Worm (Caenorhabditis elegans) whole organism, L2 larva: Measurements from ENCODE around the gene ZK353.4.
A peak's percentile ranks its signal among the peaks of the same experiment; 100 is the strongest.

Experiments used
- C34F6.9 ChIP-seq: fragments of 150-350 bp; optimal IDR thresholded peaks from 2 replicates; lab custom pipeline; 2014; ENCODE audit warnings: missing biosample characterization, missing genetic modification characterization
- F13H6.1 ChIP-seq: sonication (generic microtip); optimal IDR thresholded peaks from 2 replicates; lab custom pipeline; 2016; ENCODE audit warnings: missing genetic modification characterization, missing compliant biosample characterization
- R02D3.7 ChIP-seq: fragments of 150-350 bp; optimal IDR thresholded peaks from 2 replicates; lab custom pipeline; 2014; ENCODE audit warnings: missing biosample characterization, missing genetic modification characterization
- Y55F3AM.14 ChIP-seq: fragments of 200-800 bp; sonication (Bioruptor generic); optimal IDR thresholded peaks from 2 replicates; lab custom pipeline; 2018; ENCODE audit warnings: mild to moderate bottlenecking, missing genetic modification characterization, missing compliant biosample characterization
- ZK546.5 ChIP-seq: sonication (generic microtip); optimal IDR thresholded peaks from 2 replicates; lab custom pipeline; 2017; ENCODE audit warnings: missing biosample characterization, missing genetic modification characterization
- aly-2 ChIP-seq: fragments of 150-350 bp; optimal IDR thresholded peaks from 2 replicates; lab custom pipeline; 2014; ENCODE audit warnings: missing biosample characterization, missing genetic modification characterization
- ama-1 ChIP-seq: fragments of 150-350 bp; optimal IDR thresholded peaks from 2 replicates; lab custom pipeline; 2018; ENCODE audit warnings: inconsistent platforms
- blmp-1 ChIP-seq: sonication (generic microtip); optimal IDR thresholded peaks from 2 replicates; lab custom pipeline; 2017; ENCODE audit warnings: missing genetic modification characterization, mild to moderate bottlenecking, missing compliant biosample characterization, antibody characterized with exemption, moderate library complexity; ENCODE audit not compliant: insufficient read depth
- ceh-16 ChIP-seq: fragments of 150-350 bp; optimal IDR thresholded peaks from 2 replicates; lab custom pipeline; 2014; ENCODE audit warnings: missing biosample characterization, missing genetic modification characterization
- ceh-82 ChIP-seq: fragments of 150-350 bp; optimal IDR thresholded peaks from 2 replicates; lab custom pipeline; 2014; ENCODE audit warnings: missing biosample characterization, missing genetic modification characterization
- crh-2 ChIP-seq: sonication (generic microtip); optimal IDR thresholded peaks from 2 replicates; lab custom pipeline; 2017; ENCODE audit warnings: missing biosample characterization, missing genetic modification characterization
- dmd-4 ChIP-seq: sonication (generic microtip); optimal IDR thresholded peaks from 2 replicates; lab custom pipeline; 2017; ENCODE audit warnings: missing biosample characterization, missing genetic modification characterization
- egl-27 ChIP-seq: sonication (generic microtip); optimal IDR thresholded peaks from 3 replicates; lab custom pipeline; 2017; ENCODE audit warnings: missing biosample characterization, missing genetic modification reagents, missing genetic modification characterization
- elt-1 ChIP-seq: fragments of 150-350 bp; optimal IDR thresholded peaks from 2 replicates; lab custom pipeline; 2014; ENCODE audit warnings: missing biosample characterization, missing genetic modification characterization
- elt-3 ChIP-seq: sonication (generic microtip); optimal IDR thresholded peaks from 2 replicates; lab custom pipeline; 2017; ENCODE audit warnings: missing biosample characterization, missing genetic modification characterization
- fos-1 ChIP-seq: fragments of 150-350 bp; optimal IDR thresholded peaks from 2 replicates; lab custom pipeline; 2014; ENCODE audit warnings: missing biosample characterization, missing genetic modification characterization
- gmeb-1 ChIP-seq: fragments of 150-350 bp; optimal IDR thresholded peaks from 2 replicates; lab custom pipeline; 2014; ENCODE audit warnings: missing biosample characterization, missing genetic modification characterization
- lin-13 ChIP-seq: fragments of 150-350 bp; optimal IDR thresholded peaks from 2 replicates; lab custom pipeline; 2014; ENCODE audit warnings: missing biosample characterization, missing genetic modification reagents, missing genetic modification characterization
- lin-39 ChIP-seq: fragments of 150-350 bp; optimal IDR thresholded peaks from 2 replicates; lab custom pipeline; 2014; ENCODE audit warnings: missing biosample characterization, missing genetic modification reagents, missing genetic modification characterization
- lsy-2 ChIP-seq, 2 experiments: fragments of 150-350 bp in 1 of 2; sonication (generic microtip) in 1 of 2; optimal IDR thresholded peaks; 2 replicates each; lab custom pipeline; 2014 to 2017; ENCODE audit warnings: missing biosample characterization in 2 of 2, missing genetic modification characterization in 2 of 2
- mab-5 ChIP-seq: fragments of 150-350 bp; optimal IDR thresholded peaks from 2 replicates; lab custom pipeline; 2014; ENCODE audit warnings: missing biosample characterization, missing genetic modification characterization
- mbf-1 ChIP-seq: sonication (generic microtip); optimal IDR thresholded peaks from 2 replicates; lab custom pipeline; 2017; ENCODE audit warnings: missing biosample characterization, missing genetic modification characterization
- mdl-1 ChIP-seq, 2 experiments: fragments of 150-350 bp in 1 of 2; sonication (generic microtip) in 1 of 2; optimal IDR thresholded peaks; 2 replicates each; lab custom pipeline; 2017; ENCODE audit warnings: missing biosample characterization in 2 of 2, missing genetic modification characterization in 2 of 2
- nhr-10 ChIP-seq: sonication (generic microtip); optimal IDR thresholded peaks from 2 replicates; lab custom pipeline; 2017; ENCODE audit warnings: missing biosample characterization, missing genetic modification characterization
- nhr-11 ChIP-seq: fragments of 150-350 bp; optimal IDR thresholded peaks from 2 replicates; lab custom pipeline; 2014; ENCODE audit warnings: missing biosample characterization, missing genetic modification characterization
- nhr-12 ChIP-seq: fragments of 150-350 bp; optimal IDR thresholded peaks from 2 replicates; lab custom pipeline; 2014; ENCODE audit warnings: missing biosample characterization, missing genetic modification characterization
- nhr-129 ChIP-seq: fragments of 150-350 bp; optimal IDR thresholded peaks from 2 replicates; lab custom pipeline; 2014; ENCODE audit warnings: missing biosample characterization, missing genetic modification characterization
- nhr-21 ChIP-seq: fragments of 150-350 bp; optimal IDR thresholded peaks from 2 replicates; lab custom pipeline; 2014; ENCODE audit warnings: missing biosample characterization, missing genetic modification characterization
- nhr-25 ChIP-seq: fragments of 150-350 bp; sonication (generic microtip); optimal IDR thresholded peaks from 3 replicates; lab custom pipeline; 2014; ENCODE audit warnings: missing biosample characterization, missing genetic modification characterization
- nhr-6 ChIP-seq: fragments of 150-350 bp; optimal IDR thresholded peaks from 2 replicates; lab custom pipeline; 2014; ENCODE audit warnings: missing biosample characterization, missing genetic modification characterization
- nhr-77 ChIP-seq: fragments of 150-350 bp; optimal IDR thresholded peaks from 2 replicates; lab custom pipeline; 2014; ENCODE audit warnings: missing biosample characterization, missing genetic modification characterization
- peb-1 ChIP-seq: fragments of 150-350 bp; optimal IDR thresholded peaks from 2 replicates; lab custom pipeline; 2014; ENCODE audit warnings: missing biosample characterization, missing genetic modification characterization
- sem-4 ChIP-seq: fragments of 150-350 bp; optimal IDR thresholded peaks from 2 replicates; lab custom pipeline; 2014; ENCODE audit warnings: missing biosample characterization, missing genetic modification reagents, missing genetic modification characterization
- sma-3 ChIP-seq: sonication (generic microtip); optimal IDR thresholded peaks from 2 replicates; lab custom pipeline; 2016; ENCODE audit warnings: missing genetic modification reagents, missing genetic modification characterization, missing compliant biosample characterization
- sma-9 ChIP-seq, 2 experiments: fragments of 150-350 bp in 1 of 2; sonication (generic microtip) in 1 of 2; optimal IDR thresholded peaks; 2 replicates each; lab custom pipeline; 2014 to 2016; ENCODE audit warnings: missing genetic modification characterization in 2 of 2, mild to moderate bottlenecking in 1 of 2, missing biosample characterization in 1 of 2, missing compliant biosample characterization in 1 of 2, missing genetic modification reagents in 1 of 2, moderate library complexity in 1 of 2
- snpc-4 ChIP-seq: fragments of 150-350 bp; optimal IDR thresholded peaks from 2 replicates; lab custom pipeline; 2014; ENCODE audit warnings: missing biosample characterization, missing genetic modification characterization
- unc-39 ChIP-seq: fragments of 150-350 bp; optimal IDR thresholded peaks from 2 replicates; lab custom pipeline; 2014; ENCODE audit warnings: missing biosample characterization, missing genetic modification characterization
- unc-55 ChIP-seq: fragments of 150-350 bp; sonication (generic microtip); optimal IDR thresholded peaks from 3 replicates; lab custom pipeline; 2014; ENCODE audit warnings: missing biosample characterization, missing genetic modification reagents, missing genetic modification characterization
- unc-62 ChIP-seq: fragments of 150-350 bp; optimal IDR thresholded peaks from 2 replicates; lab custom pipeline; 2014; ENCODE audit warnings: missing biosample characterization, missing genetic modification reagents, missing genetic modification characterization
- ztf-1 ChIP-seq: fragments of 200-800 bp; sonication (Bioruptor generic); conservative IDR thresholded peaks from 2 replicates; pipeline ENCODE4 v1.3.6; 2022; ENCODE audit warnings: missing genetic modification characterization, missing compliant biosample characterization

Gene ZK353.4

ce11 chrIII:8370846-8371257 is 18.6 kb downstream of the ZK353.4 start:
- no peak for TF ChIP-seq ztf-1 (GFP tag; lab: Robert Waterston, UW)
- TF ChIP-seq unc-39 (tag; lab: Kevin White, UChicago): no peak
- no peak for TF ChIP-seq aly-2 (tag; lab: Kevin White, UChicago)
- TF ChIP-seq nhr-11: no peak
- TF ChIP-seq unc-55 (GFP tag; lab: Kevin White, UChicago): peak; percentile 2
- no peak for TF ChIP-seq mbf-1 (tag; lab: Kevin White, UChicago)
- no peak for TF ChIP-seq ceh-16 (tag; lab: Kevin White, UChicago)
- no peak for TF ChIP-seq ama-1 (lab: Kevin White, UChicago)
- TF ChIP-seq gmeb-1 (tag; lab: Kevin White, UChicago): no peak
- TF ChIP-seq nhr-12 (tag; lab: Kevin White, UChicago): no peak
- peak; percentile 46 for TF ChIP-seq fos-1 (tag; lab: Kevin White, UChicago)
- peak in 1 of 2 experiments; percentile 63 for TF ChIP-seq lsy-2 (tag; optimal IDR thresholded peaks at IDR 0.05; lab: Kevin White, UChicago)
- TF ChIP-seq lin-13: no peak
- TF ChIP-seq ZK546.5 (tag; lab: Kevin White, UChicago): no peak
- TF ChIP-seq snpc-4: no peak
- no peak for TF ChIP-seq unc-62 (GFP tag; lab: Kevin White, UChicago)
- peak; percentile 53 for TF ChIP-seq nhr-25 (tag; lab: Kevin White, UChicago)
- peak; percentile 2 for TF ChIP-seq sma-3 (GFP tag; lab: Kevin White, UChicago)
- peak; percentile 50 for TF ChIP-seq nhr-129 (tag; lab: Kevin White, UChicago)
- TF ChIP-seq mdl-1 (tag; optimal IDR thresholded peaks at IDR 0.05; lab: Kevin White, UChicago): peak in 1 of 2 experiments; percentile 17
- TF ChIP-seq sem-4: no peak
- peak; percentile 39 for TF ChIP-seq Y55F3AM.14 (GFP tag; lab: Kevin White, UChicago)
- TF ChIP-seq blmp-1: peak; percentile 52
- TF ChIP-seq F13H6.1: peak; percentile 54
- no peak for TF ChIP-seq elt-3 (tag; lab: Kevin White, UChicago)
- TF ChIP-seq nhr-21 (tag; lab: Kevin White, UChicago): peak; percentile 53
- TF ChIP-seq lin-39 (tag; lab: Kevin White, UChicago): no peak
- no peak for TF ChIP-seq ceh-82
- TF ChIP-seq crh-2: peak; percentile 39
- TF ChIP-seq nhr-77 (tag; lab: Kevin White, UChicago): no peak
- TF ChIP-seq elt-1: no peak
- TF ChIP-seq C34F6.9 (tag; lab: Kevin White, UChicago): peak; percentile 68
- no peak for TF ChIP-seq mab-5
- TF ChIP-seq nhr-6 (tag; lab: Kevin White, UChicago): no peak
- no peak for TF ChIP-seq sma-9 (GFP tag; optimal IDR thresholded peaks at IDR 0.05; lab: Kevin White, UChicago)
- no peak for TF ChIP-seq sma-9 (tag; optimal IDR thresholded peaks at IDR 0.05; lab: Kevin White, UChicago)
- no peak for TF ChIP-seq nhr-10 (tag; lab: Kevin White, UChicago)
- TF ChIP-seq R02D3.7 (tag; lab: Kevin White, UChicago): no peak
- no peak for TF ChIP-seq peb-1 (tag; lab: Kevin White, UChicago)

DNA sequence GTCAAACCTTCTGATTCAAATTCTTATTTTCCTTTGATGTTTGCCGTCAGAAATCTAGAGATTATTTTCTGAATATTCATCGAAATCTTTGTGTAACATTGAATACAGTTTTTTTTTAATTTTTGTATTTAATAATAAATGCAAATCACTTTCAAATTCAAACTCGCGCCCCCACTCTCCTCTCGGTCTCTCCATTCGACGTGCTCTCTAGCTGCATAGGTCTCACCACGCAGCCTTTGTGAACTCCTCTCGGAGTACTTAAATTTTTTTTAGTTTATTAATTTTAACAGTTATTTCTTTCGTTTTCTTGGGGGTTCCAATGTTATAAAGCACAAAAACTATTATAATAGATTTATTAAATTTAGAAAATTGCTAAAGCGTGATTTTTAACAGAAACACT is 19.3 kb downstream of the ZK353.4 start:
- TF ChIP-seq egl-27 (no peak), unc-39 (tag; lab: Kevin White, UChicago) (no peak), unc-55 (GFP tag; lab: Kevin White, UChicago) (peak; percentile 16)
- TF ChIP-seq, all 48 proteins: peak for 1

ce11 chrIII:8369172-8369571 is 20.3 kb downstream of the ZK353.4 start:
- TF ChIP-seq lin-13 (no peak), nhr-10 (tag; lab: Kevin White, UChicago) (no peak), R02D3.7 (tag; lab: Kevin White, UChicago) (no peak), unc-55 (GFP tag; lab: Kevin White, UChicago) (no peak), unc-39 (tag; lab: Kevin White, UChicago) (no peak), mdl-1 (tag; optimal IDR thresholded peaks at IDR 0.05; lab: Kevin White, UChicago) (no peak), nhr-77 (tag; lab: Kevin White, UChicago) (no peak), dmd-4 (tag; lab: Kevin White, UChicago) (no peak), crh-2 (no peak), mab-5 (no peak), nhr-129 (tag; lab: Kevin White, UChicago) (no peak)
